Worm (Caenorhabditis elegans) whole organism, L2 larva: ENCODE measurements around the gene plk-3.

Experiments used
- C34F6.9 ChIP-seq: fragments of 150-350 bp; optimal IDR thresholded peaks from 2 replicates; lab custom pipeline; 2014; ENCODE audit warnings: missing biosample characterization, missing genetic modification characterization
- F13H6.1 ChIP-seq: sonication (generic microtip); optimal IDR thresholded peaks from 2 replicates; lab custom pipeline; 2016; ENCODE audit warnings: missing genetic modification characterization, missing compliant biosample characterization
- R02D3.7 ChIP-seq: fragments of 150-350 bp; optimal IDR thresholded peaks from 2 replicates; lab custom pipeline; 2014; ENCODE audit warnings: missing biosample characterization, missing genetic modification characterization
- alr-1 ChIP-seq: fragments of 150-350 bp; optimal IDR thresholded peaks from 2 replicates; lab custom pipeline; 2014; ENCODE audit warnings: missing biosample characterization, missing genetic modification characterization
- aly-2 ChIP-seq: fragments of 150-350 bp; optimal IDR thresholded peaks from 2 replicates; lab custom pipeline; 2014; ENCODE audit warnings: missing biosample characterization, missing genetic modification characterization
- ama-1 ChIP-seq: fragments of 150-350 bp; optimal IDR thresholded peaks from 2 replicates; lab custom pipeline; 2018; ENCODE audit warnings: inconsistent platforms
- blmp-1 ChIP-seq: sonication (generic microtip); optimal IDR thresholded peaks from 2 replicates; lab custom pipeline; 2017; ENCODE audit warnings: missing genetic modification characterization, mild to moderate bottlenecking, missing compliant biosample characterization, antibody characterized with exemption, moderate library complexity; ENCODE audit not compliant: insufficient read depth
- ceh-82 ChIP-seq: fragments of 150-350 bp; optimal IDR thresholded peaks from 2 replicates; lab custom pipeline; 2014; ENCODE audit warnings: missing biosample characterization, missing genetic modification characterization
- crh-2 ChIP-seq: sonication (generic microtip); optimal IDR thresholded peaks from 2 replicates; lab custom pipeline; 2017; ENCODE audit warnings: missing biosample characterization, missing genetic modification characterization
- dmd-4 ChIP-seq: sonication (generic microtip); optimal IDR thresholded peaks from 2 replicates; lab custom pipeline; 2017; ENCODE audit warnings: missing biosample characterization, missing genetic modification characterization
- egl-27 ChIP-seq: sonication (generic microtip); optimal IDR thresholded peaks from 3 replicates; lab custom pipeline; 2017; ENCODE audit warnings: missing biosample characterization, missing genetic modification reagents, missing genetic modification characterization
- elt-1 ChIP-seq: fragments of 150-350 bp; optimal IDR thresholded peaks from 2 replicates; lab custom pipeline; 2014; ENCODE audit warnings: missing biosample characterization, missing genetic modification characterization
- fos-1 ChIP-seq: fragments of 150-350 bp; optimal IDR thresholded peaks from 2 replicates; lab custom pipeline; 2014; ENCODE audit warnings: missing biosample characterization, missing genetic modification characterization
- gmeb-1 ChIP-seq: fragments of 150-350 bp; optimal IDR thresholded peaks from 2 replicates; lab custom pipeline; 2014; ENCODE audit warnings: missing biosample characterization, missing genetic modification characterization
- lin-11 ChIP-seq: fragments of 150-350 bp; sonication (generic microtip); optimal IDR thresholded peaks from 2 replicates; lab custom pipeline; 2014; ENCODE audit warnings: missing biosample characterization, missing genetic modification characterization, inconsistent platforms, mixed read lengths
- lin-13 ChIP-seq: fragments of 150-350 bp; optimal IDR thresholded peaks from 2 replicates; lab custom pipeline; 2014; ENCODE audit warnings: missing biosample characterization, missing genetic modification reagents, missing genetic modification characterization
- lin-39 ChIP-seq: fragments of 150-350 bp; optimal IDR thresholded peaks from 2 replicates; lab custom pipeline; 2014; ENCODE audit warnings: missing biosample characterization, missing genetic modification reagents, missing genetic modification characterization
- lsy-2 ChIP-seq, 2 experiments: fragments of 150-350 bp in 1 of 2; sonication (generic microtip) in 1 of 2; optimal IDR thresholded peaks; 2 replicates each; lab custom pipeline; 2014 to 2017; ENCODE audit warnings: missing biosample characterization in 2 of 2, missing genetic modification characterization in 2 of 2
- mbf-1 ChIP-seq: sonication (generic microtip); optimal IDR thresholded peaks from 2 replicates; lab custom pipeline; 2017; ENCODE audit warnings: missing biosample characterization, missing genetic modification characterization
- mdl-1 ChIP-seq, 2 experiments: fragments of 150-350 bp in 1 of 2; sonication (generic microtip) in 1 of 2; optimal IDR thresholded peaks; 2 replicates each; lab custom pipeline; 2017; ENCODE audit warnings: missing biosample characterization in 2 of 2, missing genetic modification characterization in 2 of 2
- nhr-11 ChIP-seq: fragments of 150-350 bp; optimal IDR thresholded peaks from 2 replicates; lab custom pipeline; 2014; ENCODE audit warnings: missing biosample characterization, missing genetic modification characterization
- nhr-12 ChIP-seq: fragments of 150-350 bp; optimal IDR thresholded peaks from 2 replicates; lab custom pipeline; 2014; ENCODE audit warnings: missing biosample characterization, missing genetic modification characterization
- nhr-129 ChIP-seq: fragments of 150-350 bp; optimal IDR thresholded peaks from 2 replicates; lab custom pipeline; 2014; ENCODE audit warnings: missing biosample characterization, missing genetic modification characterization
- nhr-21 ChIP-seq: fragments of 150-350 bp; optimal IDR thresholded peaks from 2 replicates; lab custom pipeline; 2014; ENCODE audit warnings: missing biosample characterization, missing genetic modification characterization
- nhr-23 ChIP-seq: fragments of 150-350 bp; optimal IDR thresholded peaks from 2 replicates; lab custom pipeline; 2014; ENCODE audit warnings: missing biosample characterization, missing genetic modification reagents, missing genetic modification characterization
- nhr-237 ChIP-seq: fragments of 150-350 bp; optimal IDR thresholded peaks from 2 replicates; lab custom pipeline; 2014; ENCODE audit warnings: missing biosample characterization, missing genetic modification characterization
- nhr-25 ChIP-seq: fragments of 150-350 bp; sonication (generic microtip); optimal IDR thresholded peaks from 3 replicates; lab custom pipeline; 2014; ENCODE audit warnings: missing biosample characterization, missing genetic modification characterization
- nhr-6 ChIP-seq: fragments of 150-350 bp; optimal IDR thresholded peaks from 2 replicates; lab custom pipeline; 2014; ENCODE audit warnings: missing biosample characterization, missing genetic modification characterization
- nhr-77 ChIP-seq: fragments of 150-350 bp; optimal IDR thresholded peaks from 2 replicates; lab custom pipeline; 2014; ENCODE audit warnings: missing biosample characterization, missing genetic modification characterization
- peb-1 ChIP-seq: fragments of 150-350 bp; optimal IDR thresholded peaks from 2 replicates; lab custom pipeline; 2014; ENCODE audit warnings: missing biosample characterization, missing genetic modification characterization
- skn-1 ChIP-seq: sonication (generic microtip); optimal IDR thresholded peaks from 2 replicates; lab custom pipeline; 2017; ENCODE audit warnings: missing biosample characterization, missing genetic modification characterization
- sma-3 ChIP-seq: sonication (generic microtip); optimal IDR thresholded peaks from 2 replicates; lab custom pipeline; 2016; ENCODE audit warnings: missing genetic modification reagents, missing genetic modification characterization, missing compliant biosample characterization
- sma-9 ChIP-seq, 2 experiments: fragments of 150-350 bp in 1 of 2; sonication (generic microtip) in 1 of 2; optimal IDR thresholded peaks; 2 replicates each; lab custom pipeline; 2014 to 2016; ENCODE audit warnings: missing genetic modification characterization in 2 of 2, mild to moderate bottlenecking in 1 of 2, missing biosample characterization in 1 of 2, missing compliant biosample characterization in 1 of 2, missing genetic modification reagents in 1 of 2, moderate library complexity in 1 of 2
- unc-55 ChIP-seq: fragments of 150-350 bp; sonication (generic microtip); optimal IDR thresholded peaks from 3 replicates; lab custom pipeline; 2014; ENCODE audit warnings: missing biosample characterization, missing genetic modification reagents, missing genetic modification characterization
- unc-62 ChIP-seq: fragments of 150-350 bp; optimal IDR thresholded peaks from 2 replicates; lab custom pipeline; 2014; ENCODE audit warnings: missing biosample characterization, missing genetic modification reagents, missing genetic modification characterization
- ztf-1 ChIP-seq: fragments of 200-800 bp; sonication (Bioruptor generic); conservative IDR thresholded peaks from 2 replicates; pipeline ENCODE4 v1.3.6; 2022; ENCODE audit warnings: missing genetic modification characterization, missing compliant biosample characterization
- ztf-11 ChIP-seq: sonication (generic microtip); optimal IDR thresholded peaks from 2 replicates; lab custom pipeline; 2017; ENCODE audit warnings: missing biosample characterization, missing genetic modification characterization
- ztf-4 ChIP-seq: fragments of 150-350 bp; optimal IDR thresholded peaks from 2 replicates; lab custom pipeline; 2014; ENCODE audit warnings: missing biosample characterization, missing genetic modification characterization

plk-3 gene

ce11 chrIV:7512617-7513233 lies 39.7 kb upstream of the plk-3 start, which contains the start of the genes plc-4 and R05G6.4:
plc-4 (minus strand) TSS chrIV:7512667.
R05G6.4 (plus strand) TSS chrIV:7513233.
- peak; percentile 49 for TF ChIP-seq unc-55 (GFP tag; lab: Kevin White, UChicago)
- TF ChIP-seq nhr-25 (tag; lab: Kevin White, UChicago): peak; percentile 18
- no peak for TF ChIP-seq sma-9 (GFP tag; optimal IDR thresholded peaks at IDR 0.05; lab: Kevin White, UChicago)
- no peak for TF ChIP-seq sma-9 (tag; optimal IDR thresholded peaks at IDR 0.05; lab: Kevin White, UChicago)
- TF ChIP-seq nhr-21 (tag; lab: Kevin White, UChicago): no peak
- TF ChIP-seq R02D3.7 (tag; lab: Kevin White, UChicago): peak; percentile 81
- TF ChIP-seq nhr-129 (tag; lab: Kevin White, UChicago): peak; percentile 65
- peak in 1 of 2 experiments; percentile 55 for TF ChIP-seq lsy-2 (tag; optimal IDR thresholded peaks at IDR 0.05; lab: Kevin White, UChicago)
- no peak for TF ChIP-seq nhr-12 (tag; lab: Kevin White, UChicago)
- TF ChIP-seq ceh-82 (tag; lab: Kevin White, UChicago): no peak
- TF ChIP-seq gmeb-1 (tag; lab: Kevin White, UChicago): peak; percentile 40
- no peak for TF ChIP-seq mbf-1 (tag; lab: Kevin White, UChicago)
- peak; percentile 11 for TF ChIP-seq F13H6.1 (tag; lab: Kevin White, UChicago)
- TF ChIP-seq C34F6.9 (tag; lab: Kevin White, UChicago): peak; percentile 61
- TF ChIP-seq crh-2 (tag; lab: Kevin White, UChicago): peak; percentile 39
- TF ChIP-seq, all 48 proteins: peak for 9

- TF ChIP-seq aly-2: no peak
- no peak for TF ChIP-seq R02D3.7 (tag; lab: Kevin White, UChicago)
- TF ChIP-seq ztf-1 (GFP tag; lab: Robert Waterston, UW): no peak
- no peak for TF ChIP-seq lin-13 (GFP tag; lab: Kevin White, UChicago)
- TF ChIP-seq crh-2 (tag; lab: Kevin White, UChicago): no peak
- TF ChIP-seq peb-1 (tag; lab: Kevin White, UChicago): no peak
- TF ChIP-seq sma-3 (GFP tag; lab: Kevin White, UChicago): no peak
- no peak for TF ChIP-seq nhr-129 (tag; lab: Kevin White, UChicago)
- no peak for TF ChIP-seq unc-55 (GFP tag; lab: Kevin White, UChicago)
- no peak for TF ChIP-seq gmeb-1 (tag; lab: Kevin White, UChicago)
- no peak for TF ChIP-seq ztf-4 (tag; lab: Kevin White, UChicago)
- TF ChIP-seq nhr-11 (tag; lab: Kevin White, UChicago): no peak
- no peak for TF ChIP-seq C34F6.9 (tag; lab: Kevin White, UChicago)
- no peak for TF ChIP-seq nhr-237 (tag; lab: Kevin White, UChicago)
- TF ChIP-seq nhr-21 (tag; lab: Kevin White, UChicago): no peak
- TF ChIP-seq nhr-77 (tag; lab: Kevin White, UChicago): no peak
- TF ChIP-seq skn-1 (tag; lab: Kevin White, UChicago): no peak
- no peak for TF ChIP-seq ztf-11 (tag; lab: Kevin White, UChicago)
- TF ChIP-seq fos-1: no peak
Measured at ce11 chrIV:7510829-7511228, 37.8 kb upstream of the plk-3 start.

- TF ChIP-seq lsy-2 (tag; optimal IDR thresholded peaks at IDR 0.05; lab: Kevin White, UChicago) (peak in 1 of 2 experiments; percentile 87), nhr-11 (tag; lab: Kevin White, UChicago) (no peak), unc-62 (GFP tag; lab: Kevin White, UChicago) (no peak)
- TF ChIP-seq, all 48 proteins: peak for 1
Measured at ce11 chrIV:7508850-7509249, 35.8 kb upstream of the plk-3 start.

ce11 chrIV:7507841-7508509 lies 35.0 kb upstream of the plk-3 start, which contains the start of the genes vdac-1 and R05G6.5:
vdac-1 (minus strand) TSS chrIV:7507891.
R05G6.5 (plus strand) TSS chrIV:7508367.
- TF ChIP-seq blmp-1 (peak; percentile 57), F13H6.1 (tag; lab: Kevin White, UChicago) (peak; percentile 81), lin-11 (tag; lab: Kevin White, UChicago) (peak; percentile 57), alr-1 (tag; lab: Kevin White, UChicago) (no peak), ztf-11 (tag; lab: Kevin White, UChicago) (no peak), dmd-4 (tag; lab: Kevin White, UChicago) (no peak), ama-1 (peak; percentile 80), nhr-21 (tag; lab: Kevin White, UChicago) (peak; percentile 74), nhr-12 (tag; lab: Kevin White, UChicago) (no peak), nhr-237 (tag; lab: Kevin White, UChicago) (no peak), ztf-4 (tag; lab: Kevin White, UChicago) (peak; percentile 51), lin-39 (tag; lab: Kevin White, UChicago) (no peak), nhr-6 (tag; lab: Kevin White, UChicago) (peak; percentile 25), gmeb-1 (tag; lab: Kevin White, UChicago) (peak; percentile 89), elt-1 (tag; lab: Kevin White, UChicago) (no peak), skn-1 (tag; lab: Kevin White, UChicago) (no peak), egl-27 (peak; percentile 42), peb-1 (tag; lab: Kevin White, UChicago) (no peak), mdl-1 (tag; optimal IDR thresholded peaks at IDR 0.05; lab: Kevin White, UChicago) (peak; percentile 16 to 61), nhr-77 (tag; lab: Kevin White, UChicago) (no peak), unc-62 (GFP tag; lab: Kevin White, UChicago) (no peak), ztf-1 (GFP tag; lab: Robert Waterston, UW) (no peak), lin-13 (GFP tag; lab: Kevin White, UChicago) (peak; percentile 80), R02D3.7 (tag; lab: Kevin White, UChicago) (no peak), nhr-129 (tag; lab: Kevin White, UChicago) (peak; percentile 87), sma-3 (GFP tag; lab: Kevin White, UChicago) (peak; percentile 86), nhr-23 (no peak), sma-9 (GFP tag; optimal IDR thresholded peaks at IDR 0.05; lab: Kevin White, UChicago) (peak; percentile 59), sma-9 (tag; optimal IDR thresholded peaks at IDR 0.05; lab: Kevin White, UChicago) (no peak), aly-2 (no peak), C34F6.9 (tag; lab: Kevin White, UChicago) (peak; percentile 77), nhr-25 (tag; lab: Kevin White, UChicago) (peak; percentile 77), ceh-82 (tag; lab: Kevin White, UChicago) (no peak)
